Worm (Caenorhabditis elegans) whole organism, early embryonic: ENCODE data around the gene kbp-1.

Experiments used
- B0310.2 ChIP-seq: sonication (generic microtip); optimal IDR thresholded peaks from 2 replicates; lab custom pipeline; 2016; ENCODE audit warnings: mild to moderate bottlenecking, missing genetic modification characterization, missing compliant biosample characterization
- aly-1 ChIP-seq: sonication (generic microtip); optimal IDR thresholded peaks from 2 replicates; lab custom pipeline; 2016; ENCODE audit warnings: missing genetic modification characterization, missing compliant biosample characterization
- ama-1 ChIP-seq: fragments of 150-350 bp; optimal IDR thresholded peaks from 2 replicates; lab custom pipeline; 2014
- ceh-13 ChIP-seq: fragments of 200-800 bp; sonication (Bioruptor generic); optimal IDR thresholded peaks from 2 replicates; lab custom pipeline; 2018; ENCODE audit warnings: mild to moderate bottlenecking, missing genetic modification characterization, missing compliant biosample characterization
- ceh-36 ChIP-seq: sonication (generic microtip); optimal IDR thresholded peaks from 2 replicates; lab custom pipeline; 2016; ENCODE audit warnings: missing genetic modification characterization, inconsistent platforms, missing compliant biosample characterization
- ets-7 ChIP-seq: sonication (generic microtip); optimal IDR thresholded peaks from 2 replicates; lab custom pipeline; 2016; ENCODE audit warnings: missing genotype, missing genetic modification characterization, missing compliant biosample characterization
- flt-1 ChIP-seq: fragments of 200-800 bp; sonication (Bioruptor generic); IDR thresholded peaks from 2 replicates; pipeline ENCODE4 v1.3.6; 2022; ENCODE audit warnings: missing genetic modification characterization, missing compliant biosample characterization
- hmbx-1 ChIP-seq: sonication (generic microtip); optimal IDR thresholded peaks from 2 replicates; lab custom pipeline; 2016; ENCODE audit warnings: mild to moderate bottlenecking, missing genetic modification characterization, missing compliant biosample characterization
- hnd-1 ChIP-seq: sonication (generic microtip); optimal IDR thresholded peaks from 2 replicates; lab custom pipeline; 2016; ENCODE audit warnings: missing genetic modification characterization, missing compliant biosample characterization
- pes-1 ChIP-seq: fragments of 200-800 bp; sonication (Bioruptor generic); IDR thresholded peaks from 2 replicates; pipeline ENCODE4 v1.3.6; 2022; ENCODE audit warnings: missing genetic modification reagents, missing genetic modification characterization, missing compliant biosample characterization
- sea-1 ChIP-seq: fragments of 200-800 bp; sonication (Bioruptor generic); conservative IDR thresholded peaks from 2 replicates; pipeline ENCODE4 v1.3.6; 2022; ENCODE audit warnings: missing genetic modification characterization, missing compliant biosample characterization
- tbx-11 ChIP-seq: fragments of 200-800 bp; sonication (Bioruptor generic); IDR thresholded peaks from 2 replicates; pipeline ENCODE4 v1.3.6; 2022; ENCODE audit warnings: missing genetic modification characterization, missing compliant biosample characterization
- tbx-37 ChIP-seq: fragments of 200-800 bp; sonication (Bioruptor generic); conservative IDR thresholded peaks from 2 replicates; pipeline ENCODE4 v1.3.6; 2022; ENCODE audit warnings: missing genetic modification reagents, missing genetic modification characterization, missing compliant biosample characterization
- tra-4 ChIP-seq: sonication (generic microtip); optimal IDR thresholded peaks from 2 replicates; lab custom pipeline; 2017; ENCODE audit warnings: missing genetic modification characterization, missing compliant biosample characterization

DNA sequence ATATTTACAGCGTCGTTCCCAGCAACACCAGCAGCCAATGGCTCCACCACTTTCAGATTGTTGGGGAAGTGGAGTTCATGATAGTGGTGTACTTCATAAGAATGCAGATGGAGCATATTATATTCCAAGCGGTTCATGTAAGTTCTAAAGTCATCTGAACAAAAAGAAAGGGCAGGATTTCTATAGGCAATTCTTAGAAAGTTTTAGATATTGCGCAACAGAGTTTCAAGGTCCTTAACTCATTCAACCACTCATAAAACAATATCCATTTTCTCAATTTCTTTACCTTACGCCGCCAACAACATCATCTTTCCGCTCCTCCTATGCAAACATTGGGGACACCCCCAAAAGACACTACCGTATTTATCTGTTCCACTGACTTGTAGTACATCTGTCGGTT lies 38.1 kb upstream of the kbp-1 start:
- TF ChIP-seq tbx-37 (GFP tag; lab: Robert Waterston, UW) (no peak), hnd-1 (tag; lab: Kevin White, UChicago) (no peak), hmbx-1 (tag; lab: Kevin White, UChicago) (no peak), ama-1 (lab: Kevin White, UChicago) (no peak), flt-1 (no peak), B0310.2 (no peak), ceh-36 (tag; lab: Kevin White, UChicago) (no peak), sea-1 (no peak), ets-7 (tag; lab: Kevin White, UChicago) (no peak), tra-4 (tag; lab: Kevin White, UChicago) (no peak), tbx-11 (no peak), ceh-13 (no peak), aly-1 (tag; lab: Kevin White, UChicago) (no peak), pes-1 (GFP tag; lab: Robert Waterston, UW) (0 out of 2 replicates have a peak, but pooled peaks have one; percentile 28)
